Fruit fly (Drosophila melanogaster): ENCODE measurements around the gene CG14292.
A peak's percentile ranks its signal among the peaks of the same experiment; 100 is the strongest.

CG14292 gene

DNA sequence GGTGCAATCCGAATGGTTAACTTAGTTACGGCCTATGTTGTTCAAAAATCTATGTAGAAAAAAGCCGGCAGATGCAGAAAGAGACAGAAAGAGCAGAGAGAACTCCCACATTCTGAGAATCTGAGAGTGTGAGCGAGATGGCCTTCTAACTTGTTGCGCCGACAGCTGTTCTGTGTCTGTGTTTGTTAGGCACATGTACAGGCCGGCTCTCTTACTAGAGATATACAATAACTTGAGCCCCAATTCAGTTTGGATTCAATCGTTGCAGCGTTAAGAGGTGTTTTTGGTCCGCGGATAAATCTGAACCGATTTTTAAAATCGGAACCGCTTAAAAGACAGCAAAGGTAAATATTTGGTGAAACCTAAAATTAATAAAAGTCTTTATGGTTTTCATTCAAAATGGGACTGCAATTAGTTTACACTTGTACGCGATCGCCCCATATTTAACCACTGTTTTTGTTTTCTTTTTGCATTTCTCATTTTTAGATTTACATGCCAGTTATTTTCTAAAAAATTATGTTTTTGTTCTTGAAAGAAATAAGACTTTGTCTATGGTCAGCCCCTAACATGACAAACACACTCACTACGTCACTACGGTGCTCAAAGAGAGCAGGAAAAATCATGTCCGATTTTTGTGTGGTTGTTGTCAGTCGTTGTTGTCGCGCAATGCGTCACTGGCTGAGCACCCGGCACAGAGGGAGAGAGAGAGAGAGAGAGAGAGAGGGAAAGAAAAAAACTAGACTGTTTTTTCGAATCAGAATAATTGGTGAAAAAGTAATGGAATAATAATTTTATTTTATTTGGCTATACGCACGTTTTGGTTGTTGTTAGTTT is 18.6 kb upstream of the CG14292 start (continued):
- TF ChIP-seq Nf-YC (tag; optimal IDR thresholded peaks at IDR 0.05) (peak; percentile 78), Trl (optimal IDR thresholded peaks at IDR 0.05) (peak; percentile 67 to 79), Trl (GFP tag; optimal IDR thresholded peaks at IDR 0.05) (no peak), insv (GFP tag; optimal IDR thresholded peaks at IDR 0.05) (peak in 1 of 2 experiments; percentile 50), scrt (GFP tag; optimal IDR thresholded peaks at IDR 0.05) (peak; percentile 69), CG17359 (tag; optimal IDR thresholded peaks at IDR 0.05) (no peak), mld (GFP tag; IDR thresholded peaks at IDR 0.05; ENCODE audit: partially characterized antibody) (no peak), CG18619 (GFP tag; optimal IDR thresholded peaks at IDR 0.05) (no peak), Med (GFP tag) (peak; percentile 70), lola (GFP tag; optimal IDR thresholded peaks at IDR 0.05) (no peak), ab (GFP tag; optimal IDR thresholded peaks at IDR 0.05) (no peak), sna (GFP tag; IDR thresholded peaks at IDR 0.05; ENCODE audit: partially characterized antibody) (no peak), CG30431 (GFP tag; optimal IDR thresholded peaks at IDR 0.05) (no peak), ci (GFP tag; IDR thresholded peaks at IDR 0.05) (peak; percentile 66; the same call in 2 of the 3 replicates), ato (GFP tag; IDR thresholded peaks at IDR 0.05; ENCODE audit: partially characterized antibody) (0 out of 2 replicates have a peak, but pooled peaks have one; percentile 9), CG31388 (GFP tag; optimal IDR thresholded peaks at IDR 0.05) (no peak), sr (GFP tag; IDR thresholded peaks at IDR 0.05) (no peak), Nf-YA (GFP tag; IDR thresholded peaks at IDR 0.05) (peak; percentile 23; the same call in 1 of the 2 replicates), row (GFP tag; IDR thresholded peaks at IDR 0.05) (0 out of 3 replicates have a peak, but pooled peaks have one; percentile 7), CG2199 (GFP tag; IDR thresholded peaks at IDR 0.05) (peak; percentile 76; the same call in 1 of the 3 replicates), CG7271 (tag; optimal IDR thresholded peaks at IDR 0.05) (no peak), klu (GFP tag; IDR thresholded peaks at IDR 0.05) (no peak)

DNA sequence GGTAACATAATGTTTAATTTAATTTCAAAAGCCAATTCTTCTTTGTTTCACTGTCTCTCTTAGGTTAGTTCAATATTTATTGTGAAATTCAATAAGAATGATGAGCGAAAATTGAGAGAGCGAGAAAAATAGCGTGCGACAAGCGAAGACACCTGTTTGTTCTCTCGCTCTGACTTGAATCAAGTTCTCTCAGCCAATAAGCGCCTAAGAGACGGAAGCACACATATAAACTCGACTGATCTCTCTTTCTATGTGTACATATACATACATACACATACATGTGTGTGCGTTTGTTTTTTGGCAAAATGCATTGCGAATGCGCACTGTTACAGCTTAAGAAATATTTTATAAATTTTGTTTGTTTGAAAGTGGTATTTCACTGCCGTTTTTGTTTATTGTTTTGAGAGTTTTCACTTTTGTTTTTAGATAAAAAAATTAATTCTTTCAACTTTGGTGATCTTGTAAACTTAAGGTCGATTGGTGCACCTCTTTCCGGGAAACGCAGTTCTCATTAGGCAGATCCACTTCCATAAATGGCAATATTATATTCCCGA is 17.8 kb upstream of the CG14292 start:
- TF ChIP-seq CG4424 (GFP tag; optimal IDR thresholded peaks at IDR 0.05) (no peak), CG6654 (GFP tag; optimal IDR thresholded peaks at IDR 0.05) (no peak), HmgZ (tag; optimal IDR thresholded peaks at IDR 0.05) (peak; percentile 31), unpg (GFP tag; optimal IDR thresholded peaks at IDR 0.05) (no peak), Nf-YB (GFP tag; optimal IDR thresholded peaks at IDR 0.05) (peak; percentile 96), CG6254 (GFP tag; optimal IDR thresholded peaks at IDR 0.05) (peak; percentile 16), CG5953 (GFP tag; IDR thresholded peaks at IDR 0.05) (no peak), CG11560 (tag; IDR thresholded peaks at IDR 0.05) (no peak), Nf-YC (tag; optimal IDR thresholded peaks at IDR 0.05) (peak; percentile 95), h (optimal IDR thresholded peaks at IDR 0.05) (no peak), gsb-n (tag; optimal IDR thresholded peaks at IDR 0.05) (peak; percentile 2), kni (GFP tag; optimal IDR thresholded peaks at IDR 0.05) (peak; percentile 13), ci (GFP tag; IDR thresholded peaks at IDR 0.05) (peak; percentile 53; the same call in 1 of the 3 replicates), Sin3A (optimal IDR thresholded peaks at IDR 0.05) (no peak), H15 (GFP tag; IDR thresholded peaks at IDR 0.05) (no peak), chinmo (GFP tag; IDR thresholded peaks at IDR 0.05; ENCODE audit: partially characterized antibody) (peak; percentile 45; the same call in 2 of the 4 replicates), Xbp1 (GFP tag; optimal IDR thresholded peaks at IDR 0.05) (no peak), kah (GFP tag; optimal IDR thresholded peaks at IDR 0.05) (peak; percentile 84), so (GFP tag; IDR thresholded peaks at IDR 0.05) (0 out of 3 replicates have a peak, but pooled peaks have one; percentile 36), ac (GFP tag; optimal IDR thresholded peaks at IDR 0.05) (no peak), Asciz (GFP tag; optimal IDR thresholded peaks at IDR 0.05) (peak; percentile 14), sens (GFP tag) (peak; percentile 55), CG11085 (GFP tag; IDR thresholded peaks at IDR 0.05) (no peak), ara (GFP tag; IDR thresholded peaks at IDR 0.05) (no peak), CG2116 (GFP tag; optimal IDR thresholded peaks at IDR 0.05) (no peak), seq (GFP tag; IDR thresholded peaks at IDR 0.05) (no peak), CG1603 (tag; optimal IDR thresholded peaks at IDR 0.05) (peak; percentile 19), CG7839 (tag; optimal IDR thresholded peaks at IDR 0.05) (no peak), Xrp1 (GFP tag; IDR thresholded peaks at IDR 0.05) (peak; percentile 51)
